Fruit fly (Drosophila melanogaster): ENCODE data around the gene CG5116.

CG5116 gene

dm6 chr3R:25504891-25505290 is 22.0 kb downstream of the CG5116 start, which contains the start of gene CG5107:
Gene CG5107 (plus strand): TSS chr3R:25505191.
- TF ChIP-seq trh (GFP tag; optimal IDR thresholded peaks at IDR 0.05): no peak
- peak; percentile 41 for TF ChIP-seq exex (tag; optimal IDR thresholded peaks at IDR 0.05)
- no peak for TF ChIP-seq hth (optimal IDR thresholded peaks at IDR 0.05)

- TF ChIP-seq exex (tag; optimal IDR thresholded peaks at IDR 0.05): peak; percentile 57
- TF ChIP-seq vfl (GFP tag; optimal IDR thresholded peaks at IDR 0.05): no peak
- TF ChIP-seq CG15514 (GFP tag; optimal IDR thresholded peaks at IDR 0.05): no peak
- TF ChIP-seq CG1602 (GFP tag; optimal IDR thresholded peaks at IDR 0.05): no peak
- TF ChIP-seq CG11398 (GFP tag; optimal IDR thresholded peaks at IDR 0.05): no peak
These were observed 23.1 kb downstream of the CG5116 start, which contains the start of gene CG5111 for dm6 chr3R:25505975-25506374. Gene CG5111 (plus strand): TSS chr3R:25506275.

- no peak for TF ChIP-seq Taf1 (GFP tag; IDR thresholded peaks at IDR 0.05)
- TF ChIP-seq dmrt99B (tag; optimal IDR thresholded peaks at IDR 0.05): no peak
- TF ChIP-seq CTCF (GFP tag; optimal IDR thresholded peaks at IDR 0.05): no peak
- TF ChIP-seq fd64A (GFP tag; optimal IDR thresholded peaks at IDR 0.05): no peak
- TF ChIP-seq CG5245 (GFP tag; optimal IDR thresholded peaks at IDR 0.05): no peak
- no peak for TF ChIP-seq Adf1 (GFP tag; IDR thresholded peaks at IDR 0.05)
- TF ChIP-seq CG17829 (tag; optimal IDR thresholded peaks at IDR 0.05): no peak
- TF ChIP-seq CG6654 (GFP tag; optimal IDR thresholded peaks at IDR 0.05): peak; percentile 93
- TF ChIP-seq corto (GFP tag; optimal IDR thresholded peaks at IDR 0.05): no peak
These were observed 29.9 kb downstream of the CG5116 start for dm6 chr3R:25512750-25513149.

- TF ChIP-seq Eip74EF (GFP tag; optimal IDR thresholded peaks at IDR 0.05) (peak in 1 of 2 experiments; percentile 99), CG15479 (GFP tag; optimal IDR thresholded peaks at IDR 0.05) (peak; percentile 46), CG12769 (tag; optimal IDR thresholded peaks at IDR 0.05) (peak; percentile 80), crc (GFP tag; optimal IDR thresholded peaks at IDR 0.05) (peak; percentile 35), Antp (GFP tag; optimal IDR thresholded peaks at IDR 0.05) (peak; percentile 66), dati (GFP tag; IDR thresholded peaks at IDR 0.05) (peak; percentile 91), org-1 (GFP tag; optimal IDR thresholded peaks at IDR 0.05) (peak; percentile 96), CG11723 (GFP tag; optimal IDR thresholded peaks at IDR 0.05) (peak; percentile 92), cwo (GFP tag; optimal IDR thresholded peaks at IDR 0.05) (peak; percentile 98), kni (GFP tag; optimal IDR thresholded peaks at IDR 0.05) (peak; percentile 68), CG10321 (GFP tag; IDR thresholded peaks at IDR 0.05) (peak; percentile 97), CG7987 (GFP tag; optimal IDR thresholded peaks at IDR 0.05) (peak; percentile 87), Myb (GFP tag; optimal IDR thresholded peaks at IDR 0.05) (peak; percentile 63), CG1529 (GFP tag; optimal IDR thresholded peaks at IDR 0.05) (peak; percentile 95), CG31441 (GFP tag; IDR thresholded peaks at IDR 0.05) (peak; percentile 100), CG2199 (GFP tag; IDR thresholded peaks at IDR 0.05) (peak; percentile 97), CTCF (GFP tag; optimal IDR thresholded peaks at IDR 0.05) (peak; percentile 70), CG4282 (GFP tag; optimal IDR thresholded peaks at IDR 0.05) (no peak), cas (GFP tag; IDR thresholded peaks at IDR 0.05) (peak; percentile 96), tio (GFP tag; optimal IDR thresholded peaks at IDR 0.05) (peak; percentile 95), CG8944 (GFP tag; optimal IDR thresholded peaks at IDR 0.05) (peak; percentile 74), CG7839 (tag; optimal IDR thresholded peaks at IDR 0.05) (peak; percentile 100), CG11085 (GFP tag; IDR thresholded peaks at IDR 0.05) (peak; percentile 98), emc (GFP tag; optimal IDR thresholded peaks at IDR 0.05) (peak; percentile 33), mirr (GFP tag; optimal IDR thresholded peaks at IDR 0.05) (peak; percentile 89), unc-4 (GFP tag; IDR thresholded peaks at IDR 0.05; ENCODE audit: partially characterized antibody) (peak; percentile 29), trem (tag; optimal IDR thresholded peaks at IDR 0.05) (peak; percentile 97), CG7372 (GFP tag; IDR thresholded peaks at IDR 0.05) (peak; percentile 99), tap (tag; optimal IDR thresholded peaks at IDR 0.05) (peak; percentile 98), NC2α (GFP tag; optimal IDR thresholded peaks at IDR 0.05) (no peak)
These were observed 32.8 kb downstream of the CG5116 start, which contains the start of gene msi for dm6 chr3R:25515450-25516288. Gene msi (plus strand): TSS chr3R:25516118.

Data from whole organism, embryonic.